Fruit fly (Drosophila melanogaster) S2 (cell line): ENCODE measurements around the gene cdm.

ENCODE experiments used
- CG8478 ChIP-seq: fragments of >200 bp; optimal IDR thresholded peaks from 2 replicates; lab custom pipeline; 2018
- CTCF ChIP-seq, 2 experiments: fragments of >200 bp; optimal IDR thresholded peaks; 2 replicates each; lab custom pipeline; 2018

Gene cdm

DNA sequence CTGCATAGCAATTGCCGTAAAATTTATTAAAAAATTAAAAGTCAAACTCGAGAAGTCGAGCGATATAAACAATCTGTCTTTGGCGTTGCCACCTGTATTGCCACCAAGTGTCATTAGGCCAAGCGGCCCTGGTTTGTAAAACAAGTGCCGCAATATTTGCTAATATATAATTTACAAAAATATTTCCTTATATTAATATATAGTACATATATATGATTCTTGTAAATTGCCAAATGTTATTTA lies 16.2 kb downstream of the cdm start, which contains the start of the genes CG7215 and Prx5:
Gene CG7215 (minus strand): TSS at position 101 of the 243 bp plus-strand sequence.
Gene Prx5 (minus strand): TSS at position 101 of the 243 bp plus-strand sequence.
- TF ChIP-seq CTCF (optimal IDR thresholded peaks at IDR 0.05; lab: Kevin White, UChicago) (no peak), CG8478 (no peak)

DNA sequence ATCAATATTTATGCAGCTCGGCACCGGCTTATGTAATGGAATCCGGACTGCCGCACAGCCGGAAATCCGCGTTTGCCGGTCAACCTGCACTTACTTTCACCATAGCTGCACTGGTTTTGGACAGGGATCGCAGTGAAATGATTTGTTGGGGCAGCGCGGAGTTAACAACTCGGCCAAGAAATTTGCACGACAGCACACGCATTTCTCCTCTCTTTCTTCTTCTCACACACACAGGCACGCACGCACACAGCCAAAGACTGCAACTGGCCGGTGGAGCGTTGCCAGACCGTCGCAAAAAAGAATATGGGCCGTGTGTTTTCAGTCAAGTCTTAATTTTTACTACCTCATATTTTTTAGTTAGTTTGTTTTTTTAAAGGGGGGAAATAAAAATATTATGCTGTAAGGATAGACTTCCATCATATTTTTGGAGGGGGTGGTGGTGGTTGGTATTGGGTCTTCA lies 17.0 kb downstream of the cdm start:
- TF ChIP-seq CG8478 (no peak), CTCF (optimal IDR thresholded peaks at IDR 0.05; lab: Kevin White, UChicago) (no peak)

DNA sequence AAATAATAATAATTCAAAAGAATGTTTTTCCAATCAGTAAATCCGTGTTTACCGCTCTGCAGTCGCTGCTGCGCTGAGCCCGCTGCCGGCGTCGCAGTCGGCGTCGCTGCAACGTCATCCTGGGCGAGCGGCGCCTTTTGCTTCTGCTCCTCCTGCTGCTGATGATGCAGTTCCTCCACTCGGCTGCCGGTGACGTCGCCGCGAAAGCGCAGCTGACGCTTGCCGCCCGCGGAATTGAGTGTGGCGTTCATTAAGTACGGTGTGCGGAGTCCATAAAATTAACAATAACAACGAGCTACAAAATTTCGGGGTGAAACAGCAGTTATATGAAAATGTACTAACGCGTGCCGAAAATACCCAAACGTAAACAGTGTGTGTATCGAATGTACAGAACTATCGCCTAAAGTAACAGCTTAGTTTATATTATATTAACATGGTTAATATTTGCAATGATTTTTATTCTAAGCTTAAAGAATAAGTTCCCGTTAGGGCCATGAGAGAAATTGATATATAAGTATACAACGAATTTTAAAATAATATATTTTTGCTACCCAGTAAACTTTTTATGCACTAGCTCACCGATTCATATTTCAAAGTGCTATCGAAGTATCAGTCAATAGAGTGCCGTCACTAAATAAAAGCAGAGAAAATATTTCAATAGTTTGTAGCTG lies 19.1 kb downstream of the cdm start, which contains the start of the genes CG7218 and Cbp20:
Gene CG7218 (minus strand): TSS at position 346 of the 671 bp plus-strand sequence.
Gene Cbp20 (plus strand): TSS at position 610 of the 671 bp plus-strand sequence.
- TF ChIP-seq CTCF (optimal IDR thresholded peaks at IDR 0.05; lab: Kevin White, UChicago) (no peak), CG8478 (no peak)

- TF ChIP-seq CG8478 (no peak), CTCF (optimal IDR thresholded peaks at IDR 0.05; lab: Kevin White, UChicago) (no peak)
Measured at dm6 chr3R:18160165-18160814, 23.0 kb downstream of the cdm start.

- TF ChIP-seq CTCF (optimal IDR thresholded peaks at IDR 0.05; lab: Kevin White, UChicago) (no peak), CG8478 (no peak)
Measured at dm6 chr3R:18158401-18158800, 24.9 kb downstream of the cdm start, which contains the start of gene CG14315. Gene CG14315 (plus strand): TSS chr3R:18158701.

- TF ChIP-seq CG8478 = no peak
- no peak for TF ChIP-seq CTCF (optimal IDR thresholded peaks at IDR 0.05; lab: Kevin White, UChicago)
Measured at dm6 chr3R:18157459-18157858, 25.8 kb downstream of the cdm start.

- TF ChIP-seq CG8478 (no peak), CTCF (optimal IDR thresholded peaks at IDR 0.05; lab: Kevin White, UChicago) (no peak)
Measured at dm6 chr3R:18156608-18157007, 26.7 kb downstream of the cdm start.

DNA sequence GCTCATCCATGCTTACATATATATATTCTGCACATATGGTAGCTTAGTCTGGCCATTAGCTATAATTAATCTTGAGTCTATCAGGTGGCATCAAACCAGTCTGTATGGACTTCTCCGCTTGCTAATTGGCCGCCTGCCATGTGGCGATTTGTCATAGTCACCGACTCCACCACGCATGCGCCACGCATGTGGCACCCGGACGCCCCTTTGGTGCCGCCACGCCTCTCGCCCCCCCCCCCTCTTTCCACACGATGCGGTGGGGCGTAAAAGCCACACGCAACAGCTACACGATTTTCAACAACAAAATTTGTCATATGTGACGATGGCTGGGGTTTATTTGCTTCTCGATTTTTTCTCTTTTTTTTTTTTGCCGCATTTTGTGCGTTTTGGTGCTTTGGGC lies 29.6 kb downstream of the cdm start:
- no peak for TF ChIP-seq CTCF (optimal IDR thresholded peaks at IDR 0.05; lab: Kevin White, UChicago)
- TF ChIP-seq CG8478 = no peak

DNA sequence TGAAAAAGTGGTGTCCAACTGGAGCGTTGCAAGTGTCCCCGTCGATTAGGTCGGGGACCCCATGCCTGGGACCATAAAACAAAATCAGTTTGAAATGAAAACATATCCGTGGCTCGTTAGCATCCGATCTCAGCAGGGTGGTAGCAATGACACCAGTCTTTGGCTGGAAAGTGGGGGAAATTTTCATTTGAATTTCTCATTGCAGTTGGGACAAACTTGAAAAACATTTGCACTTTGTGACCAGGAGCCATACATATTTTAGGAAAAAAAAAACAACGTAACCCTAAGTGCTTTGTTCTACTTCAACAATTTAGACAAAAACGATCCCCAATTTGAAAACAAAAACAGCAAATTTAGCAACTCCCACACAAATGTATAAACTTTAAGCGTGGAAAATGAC lies 31.5 kb downstream of the cdm start, which contains the start of gene CG14316:
Gene CG14316 (plus strand): TSS at position 301 of the 400 bp plus-strand sequence.
- no peak for TF ChIP-seq CG8478
- TF ChIP-seq CTCF (optimal IDR thresholded peaks at IDR 0.05; lab: Kevin White, UChicago) = no peak

dm6 chr3R:18146629-18147028 lies 36.6 kb downstream of the cdm start:
- TF ChIP-seq CTCF (optimal IDR thresholded peaks at IDR 0.05; lab: Kevin White, UChicago) = no peak
- TF ChIP-seq CG8478 = no peak

- TF ChIP-seq CG8478 = no peak
- no peak for TF ChIP-seq CTCF (optimal IDR thresholded peaks at IDR 0.05; lab: Kevin White, UChicago)
Measured at dm6 chr3R:18144853-18145252, 38.4 kb downstream of the cdm start.

- TF ChIP-seq CG8478 = no peak
- TF ChIP-seq CTCF (optimal IDR thresholded peaks at IDR 0.05; lab: Kevin White, UChicago) = no peak
Measured at dm6 chr3R:18130720-18131119, 52.6 kb downstream of the cdm start.
